Fruit fly (Drosophila melanogaster): ENCODE results near the gene RpS14a.
A peak's percentile ranks its signal among the peaks of the same experiment; 100 is the strongest.

Gene RpS14a

dm6 chrX:7967052-7967847 is 33.7 kb downstream of the RpS14a start:
- TF ChIP-seq CG7045 (GFP tag; optimal IDR thresholded peaks at IDR 0.05) = no peak
- peak; percentile 94 for TF ChIP-seq pad (GFP tag; optimal IDR thresholded peaks at IDR 0.05)

- TF ChIP-seq tj (GFP tag; optimal IDR thresholded peaks at IDR 0.05) (peak; percentile 22), Mnt (GFP tag; optimal IDR thresholded peaks at IDR 0.05) (peak; percentile 1), Hr96 (GFP tag; optimal IDR thresholded peaks at IDR 0.05) (no peak)
Measured at dm6 chrX:7967848-7968143, 34.3 kb downstream of the RpS14a start.

- TF ChIP-seq Crg-1 (GFP tag; optimal IDR thresholded peaks at IDR 0.05) = no peak
- TF ChIP-seq kay (GFP tag; ENCODE audit: borderline replicate concordance) = no peak
- no peak for TF ChIP-seq CG12768 (GFP tag; optimal IDR thresholded peaks at IDR 0.05)
- TF ChIP-seq Mnt (GFP tag; optimal IDR thresholded peaks at IDR 0.05) = no peak
- peak; percentile 61 for TF ChIP-seq CG7101 (tag; optimal IDR thresholded peaks at IDR 0.05)
- no peak for TF ChIP-seq toe (GFP tag; optimal IDR thresholded peaks at IDR 0.05)
- peak; percentile 9 for TF ChIP-seq ovo (GFP tag; optimal IDR thresholded peaks at IDR 0.05)
- peak; percentile 38 for TF ChIP-seq CG11617 (GFP tag; optimal IDR thresholded peaks at IDR 0.05)
- TF ChIP-seq CG7045 (GFP tag; optimal IDR thresholded peaks at IDR 0.05) = no peak
- TF ChIP-seq CG14711 (tag; optimal IDR thresholded peaks at IDR 0.05) = peak; percentile 86
- peak; percentile 3 for TF ChIP-seq bab1 (GFP tag; optimal IDR thresholded peaks at IDR 0.05)
- TF ChIP-seq cic (GFP tag; optimal IDR thresholded peaks at IDR 0.05) = no peak
- no peak for TF ChIP-seq Clk (GFP tag; optimal IDR thresholded peaks at IDR 0.05)
- no peak for TF ChIP-seq tj (GFP tag; optimal IDR thresholded peaks at IDR 0.05)
- TF ChIP-seq Hr96 (GFP tag; optimal IDR thresholded peaks at IDR 0.05) = peak; percentile 52
- no peak for TF ChIP-seq CG33017 (tag; optimal IDR thresholded peaks at IDR 0.05)
- TF ChIP-seq CG5204 (GFP tag; optimal IDR thresholded peaks at IDR 0.05) = no peak
- TF ChIP-seq cnc (optimal IDR thresholded peaks at IDR 0.05) = no peak
- peak; percentile 8 for TF ChIP-seq CG1620 (GFP tag; optimal IDR thresholded peaks at IDR 0.05)
Measured at dm6 chrX:7968215-7968799, 34.8 kb downstream of the RpS14a start, which contains the start of gene sws. sws (minus strand) TSS chrX:7968236.

- TF ChIP-seq ovo (GFP tag; optimal IDR thresholded peaks at IDR 0.05) (no peak), CG11617 (GFP tag; optimal IDR thresholded peaks at IDR 0.05) (no peak), CG5204 (GFP tag; optimal IDR thresholded peaks at IDR 0.05) (no peak), CG7101 (tag; optimal IDR thresholded peaks at IDR 0.05) (no peak), Crg-1 (GFP tag; optimal IDR thresholded peaks at IDR 0.05) (peak; percentile 54), CG14711 (tag; optimal IDR thresholded peaks at IDR 0.05) (peak; percentile 5), tj (GFP tag; optimal IDR thresholded peaks at IDR 0.05) (no peak), CG12768 (GFP tag; optimal IDR thresholded peaks at IDR 0.05) (no peak), Clk (GFP tag; optimal IDR thresholded peaks at IDR 0.05) (no peak), toe (GFP tag; optimal IDR thresholded peaks at IDR 0.05) (no peak), bab1 (GFP tag; optimal IDR thresholded peaks at IDR 0.05) (peak; percentile 58), Mnt (GFP tag; optimal IDR thresholded peaks at IDR 0.05) (peak; percentile 9), CG7045 (GFP tag; optimal IDR thresholded peaks at IDR 0.05) (no peak), cic (GFP tag; optimal IDR thresholded peaks at IDR 0.05) (no peak), Hr96 (GFP tag; optimal IDR thresholded peaks at IDR 0.05) (no peak), CG1620 (GFP tag; optimal IDR thresholded peaks at IDR 0.05) (no peak), pad (GFP tag; optimal IDR thresholded peaks at IDR 0.05) (peak; percentile 19)
Measured at dm6 chrX:7969188-7969829, 35.8 kb downstream of the RpS14a start.

dm6 chrX:7970396-7970795 is 36.9 kb downstream of the RpS14a start:
- no peak for TF ChIP-seq CG12768 (GFP tag; optimal IDR thresholded peaks at IDR 0.05)
- no peak for TF ChIP-seq Crg-1 (GFP tag; optimal IDR thresholded peaks at IDR 0.05)
- TF ChIP-seq CG5204 (GFP tag; optimal IDR thresholded peaks at IDR 0.05) = peak; percentile 2
- TF ChIP-seq CG33017 (tag; optimal IDR thresholded peaks at IDR 0.05) = no peak
- peak; percentile 73 for TF ChIP-seq bab1 (GFP tag; optimal IDR thresholded peaks at IDR 0.05)
- no peak for TF ChIP-seq toe (GFP tag; optimal IDR thresholded peaks at IDR 0.05)
- TF ChIP-seq pad (GFP tag; optimal IDR thresholded peaks at IDR 0.05) = no peak
- TF ChIP-seq CG7045 (GFP tag; optimal IDR thresholded peaks at IDR 0.05) = no peak
- TF ChIP-seq cic (GFP tag; optimal IDR thresholded peaks at IDR 0.05) = no peak
- no peak for TF ChIP-seq Mnt (GFP tag; optimal IDR thresholded peaks at IDR 0.05)
- TF ChIP-seq tj (GFP tag; optimal IDR thresholded peaks at IDR 0.05) = no peak
- TF ChIP-seq CG11617 (GFP tag; optimal IDR thresholded peaks at IDR 0.05) = no peak
- TF ChIP-seq cnc (optimal IDR thresholded peaks at IDR 0.05) = no peak
- TF ChIP-seq CG1620 (GFP tag; optimal IDR thresholded peaks at IDR 0.05) = no peak
- TF ChIP-seq CG14711 (tag; optimal IDR thresholded peaks at IDR 0.05) = peak; percentile 38
- no peak for TF ChIP-seq CG7101 (tag; optimal IDR thresholded peaks at IDR 0.05)
- TF ChIP-seq Hr96 (GFP tag; optimal IDR thresholded peaks at IDR 0.05) = peak; percentile 22

- TF ChIP-seq CG5204 (GFP tag; optimal IDR thresholded peaks at IDR 0.05) = peak; percentile 14
- TF ChIP-seq cnc (optimal IDR thresholded peaks at IDR 0.05) = no peak
- TF ChIP-seq CG7101 (tag; optimal IDR thresholded peaks at IDR 0.05) = peak; percentile 50
- TF ChIP-seq CG1620 (GFP tag; optimal IDR thresholded peaks at IDR 0.05) = no peak
- TF ChIP-seq bab1 (GFP tag; optimal IDR thresholded peaks at IDR 0.05) = peak; percentile 66
- TF ChIP-seq CG7045 (GFP tag; optimal IDR thresholded peaks at IDR 0.05) = peak; percentile 5
- TF ChIP-seq CG14711 (tag; optimal IDR thresholded peaks at IDR 0.05) = peak; percentile 44
Measured at dm6 chrX:7972363-7972942, 38.9 kb downstream of the RpS14a start.
